Worm (Caenorhabditis elegans) whole organism, L1 larva: ENCODE measurements around the gene srw-62.

Experiments
- C16A3.4 ChIP-seq: fragments of 150-350 bp; optimal IDR thresholded peaks from 2 replicates; lab custom pipeline; 2014; ENCODE audit warnings: missing biosample characterization, missing genetic modification characterization
- F16B12.6 ChIP-seq: fragments of 150-350 bp; optimal IDR thresholded peaks from 2 replicates; lab custom pipeline; 2014; ENCODE audit warnings: missing biosample characterization, missing genetic modification characterization
- Y116A8C.19 ChIP-seq: sonication (generic microtip); optimal IDR thresholded peaks from 2 replicates; lab custom pipeline; 2016; ENCODE audit warnings: missing compliant biosample characterization, missing genetic modification characterization, borderline replicate concordance
- alr-1 ChIP-seq: fragments of 200-800 bp; sonication (Bioruptor generic); optimal IDR thresholded peaks from 2 replicates; lab custom pipeline; 2018; ENCODE audit warnings: borderline replicate concordance, mild to moderate bottlenecking, missing genetic modification characterization, missing compliant biosample characterization
- aly-2 ChIP-seq: fragments of 150-350 bp; optimal IDR thresholded peaks from 2 replicates; lab custom pipeline; 2014; ENCODE audit warnings: missing biosample characterization, missing genetic modification characterization
- ama-1 ChIP-seq: fragments of 150-350 bp; optimal IDR thresholded peaks from 2 replicates; lab custom pipeline; 2014
- blmp-1 ChIP-seq: fragments of 150-350 bp; optimal IDR thresholded peaks from 2 replicates; lab custom pipeline; 2014; ENCODE audit warnings: missing biosample characterization, missing genetic modification characterization
- ces-1 ChIP-seq: fragments of 150-350 bp; optimal IDR thresholded peaks from 2 replicates; lab custom pipeline; 2014; ENCODE audit warnings: missing biosample characterization, missing genetic modification reagents, missing genetic modification characterization
- dpl-1 ChIP-seq, 3 experiments: fragments of 150-350 bp in 2 of 3; sonication (generic microtip) in 1 of 3; optimal IDR thresholded peaks; 2 replicates each; lab custom pipeline; 2014 to 2017; ENCODE audit warnings: missing biosample characterization in 3 of 3, missing genetic modification characterization in 3 of 3, missing genetic modification reagents in 3 of 3
- efl-1 ChIP-seq, 4 experiments: fragments of 150-350 bp; optimal IDR thresholded peaks in 3 of 4; peaks in 1 of 4; 1 replicate in 1 of 4; 2 replicates in 3 of 4; lab custom pipeline; 2014; ENCODE audit warnings: missing biosample characterization in 2 of 4, missing genetic modification characterization in 2 of 4, missing genetic modification reagents in 2 of 4
- efl-3 ChIP-seq: fragments of 200-800 bp; sonication (Bioruptor generic); optimal IDR thresholded peaks from 2 replicates; lab custom pipeline; 2018; ENCODE audit warnings: mild to moderate bottlenecking, missing genetic modification characterization, missing compliant biosample characterization
- egl-13 ChIP-seq: sonication (generic microtip); optimal IDR thresholded peaks from 2 replicates; lab custom pipeline; 2016; ENCODE audit warnings: missing genotype, missing genetic modification reagents, missing genetic modification characterization, missing compliant biosample characterization
- egl-27 ChIP-seq, 2 experiments: fragments of 150-350 bp in 1 of 2; sonication (generic microtip); optimal IDR thresholded peaks; 3 replicates each; lab custom pipeline; 2017 to 2018; ENCODE audit warnings: missing biosample characterization in 2 of 2, missing genetic modification characterization in 2 of 2, missing genetic modification reagents in 2 of 2
- elt-2 ChIP-seq: sonication (generic microtip); optimal IDR thresholded peaks from 2 replicates; lab custom pipeline; 2016; ENCODE audit warnings: missing genetic modification characterization, mild to moderate bottlenecking, inconsistent platforms, missing compliant biosample characterization, missing genetic modification reagents
- elt-3 ChIP-seq, 6 experiments: fragments of 150-350 bp in 1 of 6; sonication (generic microtip); optimal IDR thresholded peaks; 2 replicates each; lab custom pipeline; 2017 to 2018; ENCODE audit warnings: missing biosample characterization in 6 of 6, missing genetic modification characterization in 6 of 6, inconsistent platforms in 1 of 6
- ets-5 ChIP-seq: fragments of 200-800 bp; sonication (Bioruptor generic); IDR thresholded peaks from 2 replicates; pipeline ENCODE4 v1.3.6; 2022; ENCODE audit warnings: missing genetic modification characterization, missing compliant biosample characterization
- fkh-10 ChIP-seq: sonication (generic microtip); optimal IDR thresholded peaks from 2 replicates; lab custom pipeline; 2017; ENCODE audit warnings: missing biosample characterization, missing genetic modification reagents, missing genetic modification characterization
- fkh-4 ChIP-seq: sonication (generic microtip); optimal IDR thresholded peaks from 2 replicates; lab custom pipeline; 2016; ENCODE audit warnings: missing compliant biosample characterization, missing genetic modification characterization, borderline replicate concordance
- fkh-8 ChIP-seq: sonication (generic microtip); optimal IDR thresholded peaks from 2 replicates; lab custom pipeline; 2016; ENCODE audit warnings: mild to moderate bottlenecking, missing genetic modification characterization, missing compliant biosample characterization
- fos-1 ChIP-seq: fragments of 150-350 bp; optimal IDR thresholded peaks from 2 replicates; lab custom pipeline; 2014; ENCODE audit warnings: missing biosample characterization, missing genetic modification characterization
- grh-1 ChIP-seq: fragments of 200-800 bp; sonication (Bioruptor generic); IDR thresholded peaks from 2 replicates; pipeline ENCODE4 v1.3.6; 2022; ENCODE audit warnings: missing genetic modification reagents, missing genetic modification characterization, missing compliant biosample characterization
- hlh-17 ChIP-seq: fragments of 200-800 bp; sonication (Bioruptor generic); optimal IDR thresholded peaks from 2 replicates; lab custom pipeline; 2018; ENCODE audit warnings: missing genetic modification characterization, mild to moderate bottlenecking, missing compliant biosample characterization, moderate library complexity, borderline replicate concordance
- hlh-4 ChIP-seq: sonication (generic microtip); optimal IDR thresholded peaks from 2 replicates; lab custom pipeline; 2016; ENCODE audit warnings: mild to moderate bottlenecking, missing genetic modification characterization, missing compliant biosample characterization
- isw-1 ChIP-seq: fragments of 200-800 bp; sonication (Bioruptor generic); IDR thresholded peaks from 2 replicates; pipeline ENCODE4 v1.3.6; 2022; ENCODE audit warnings: missing genetic modification characterization, missing compliant biosample characterization
- lin-13 ChIP-seq: fragments of 150-350 bp; optimal IDR thresholded peaks from 2 replicates; lab custom pipeline; 2014; ENCODE audit warnings: missing biosample characterization, missing genetic modification reagents, missing genetic modification characterization
- lin-14 ChIP-seq: fragments of 200-800 bp; sonication (Bioruptor generic); optimal IDR thresholded peaks from 2 replicates; lab custom pipeline; 2018; ENCODE audit warnings: mild to moderate bottlenecking, missing genetic modification characterization, moderate library complexity, missing compliant biosample characterization
- lin-15B ChIP-seq: fragments of 150-350 bp; sonication (generic microtip); optimal IDR thresholded peaks from 3 replicates; lab custom pipeline; 2014; ENCODE audit warnings: missing biosample characterization, missing genetic modification characterization
- mab-9 ChIP-seq: fragments of 200-800 bp; sonication (Bioruptor generic); IDR thresholded peaks from 2 replicates; pipeline ENCODE4 v1.3.6; 2022; ENCODE audit warnings: missing genetic modification reagents, missing genetic modification characterization, missing compliant biosample characterization
- mdl-1 ChIP-seq, 2 experiments: fragments of 150-350 bp; optimal IDR thresholded peaks; 2 replicates each; lab custom pipeline; 2014 to 2017; ENCODE audit warnings: missing biosample characterization in 2 of 2, missing genetic modification characterization in 2 of 2, inconsistent platforms in 1 of 2
- mef-2 ChIP-seq: fragments of 150-350 bp; optimal IDR thresholded peaks from 2 replicates; lab custom pipeline; 2014; ENCODE audit warnings: missing biosample characterization, missing genetic modification characterization
- mep-1 ChIP-seq: fragments of 150-350 bp; optimal IDR thresholded peaks from 2 replicates; lab custom pipeline; 2014; ENCODE audit warnings: missing biosample characterization, missing genetic modification characterization
- nhr-11 ChIP-seq: fragments of 150-350 bp; optimal IDR thresholded peaks from 2 replicates; lab custom pipeline; 2014; ENCODE audit warnings: missing biosample characterization, missing genetic modification characterization
- nhr-237 ChIP-seq: fragments of 150-350 bp; optimal IDR thresholded peaks from 2 replicates; lab custom pipeline; 2014; ENCODE audit warnings: missing biosample characterization, missing genetic modification characterization
- nhr-47 ChIP-seq: sonication (generic microtip); optimal IDR thresholded peaks from 2 replicates; lab custom pipeline; 2016; ENCODE audit warnings: mild to moderate bottlenecking, missing genetic modification characterization, moderate library complexity, missing compliant biosample characterization
- pax-3 ChIP-seq: fragments of 200-800 bp; sonication (Bioruptor generic); optimal IDR thresholded peaks from 2 replicates; lab custom pipeline; 2018; ENCODE audit warnings: mild to moderate bottlenecking, missing genetic modification characterization, moderate library complexity, missing compliant biosample characterization
- pqm-1 ChIP-seq: sonication (generic microtip); optimal IDR thresholded peaks from 3 replicates; lab custom pipeline; 2017; ENCODE audit warnings: missing biosample characterization, missing genetic modification characterization
- skn-1 ChIP-seq: fragments of 150-350 bp; optimal IDR thresholded peaks from 2 replicates; lab custom pipeline; 2014; ENCODE audit warnings: missing biosample characterization, missing genetic modification characterization
- snpc-4 ChIP-seq: fragments of 150-350 bp; optimal IDR thresholded peaks from 2 replicates; lab custom pipeline; 2014; ENCODE audit warnings: missing biosample characterization, missing genetic modification characterization
- sptf-1 ChIP-seq: fragments of 150-350 bp; optimal IDR thresholded peaks from 2 replicates; lab custom pipeline; 2014; ENCODE audit warnings: missing biosample characterization, missing genetic modification characterization
- sup-37 ChIP-seq: fragments of 200-800 bp; sonication (Bioruptor generic); optimal IDR thresholded peaks from 2 replicates; lab custom pipeline; 2018; ENCODE audit warnings: mild to moderate bottlenecking, missing genetic modification characterization, missing compliant biosample characterization
- swsn-7 ChIP-seq: sonication (generic microtip); optimal IDR thresholded peaks from 2 replicates; lab custom pipeline; 2016; ENCODE audit warnings: missing genetic modification characterization, missing compliant biosample characterization
- tlp-1 ChIP-seq: fragments of 150-350 bp; optimal IDR thresholded peaks from 2 replicates; lab custom pipeline; 2014; ENCODE audit warnings: missing biosample characterization, missing genetic modification characterization
- unc-130 ChIP-seq: fragments of 150-350 bp; optimal IDR thresholded peaks from 2 replicates; lab custom pipeline; 2017; ENCODE audit warnings: missing biosample characterization, missing genetic modification characterization, inconsistent platforms
- unc-30 ChIP-seq: sonication (generic microtip); optimal IDR thresholded peaks from 2 replicates; lab custom pipeline; 2017; ENCODE audit warnings: missing biosample characterization, missing genetic modification characterization
- unc-62 ChIP-seq: fragments of 150-350 bp; optimal IDR thresholded peaks from 2 replicates; lab custom pipeline; 2014; ENCODE audit warnings: missing biosample characterization, missing genetic modification reagents, missing genetic modification characterization
- unc-86 ChIP-seq: sonication (generic microtip); optimal IDR thresholded peaks from 2 replicates; lab custom pipeline; 2016; ENCODE audit warnings: missing genetic modification characterization, missing compliant biosample characterization
- unc-98 ChIP-seq: fragments of 200-800 bp; sonication (Bioruptor generic); IDR thresholded peaks from 2 replicates; pipeline ENCODE4 v1.3.6; 2022; ENCODE audit warnings: missing genetic modification characterization, missing compliant biosample characterization
- vab-15 ChIP-seq: sonication (generic microtip); optimal IDR thresholded peaks from 2 replicates; lab custom pipeline; 2017; ENCODE audit warnings: missing genotype, mild to moderate bottlenecking, missing genetic modification characterization, missing compliant biosample characterization
- ztf-11 ChIP-seq, 2 experiments: sonication (generic microtip); optimal IDR thresholded peaks; 2 replicates each; lab custom pipeline; 2016 to 2017; ENCODE audit warnings: missing genetic modification characterization in 2 of 2, missing biosample characterization in 1 of 2, missing compliant biosample characterization in 1 of 2
- ztf-4 ChIP-seq: fragments of 150-350 bp; optimal IDR thresholded peaks from 2 replicates; lab custom pipeline; 2014; ENCODE audit warnings: missing biosample characterization, missing genetic modification characterization

Gene srw-62

DNA sequence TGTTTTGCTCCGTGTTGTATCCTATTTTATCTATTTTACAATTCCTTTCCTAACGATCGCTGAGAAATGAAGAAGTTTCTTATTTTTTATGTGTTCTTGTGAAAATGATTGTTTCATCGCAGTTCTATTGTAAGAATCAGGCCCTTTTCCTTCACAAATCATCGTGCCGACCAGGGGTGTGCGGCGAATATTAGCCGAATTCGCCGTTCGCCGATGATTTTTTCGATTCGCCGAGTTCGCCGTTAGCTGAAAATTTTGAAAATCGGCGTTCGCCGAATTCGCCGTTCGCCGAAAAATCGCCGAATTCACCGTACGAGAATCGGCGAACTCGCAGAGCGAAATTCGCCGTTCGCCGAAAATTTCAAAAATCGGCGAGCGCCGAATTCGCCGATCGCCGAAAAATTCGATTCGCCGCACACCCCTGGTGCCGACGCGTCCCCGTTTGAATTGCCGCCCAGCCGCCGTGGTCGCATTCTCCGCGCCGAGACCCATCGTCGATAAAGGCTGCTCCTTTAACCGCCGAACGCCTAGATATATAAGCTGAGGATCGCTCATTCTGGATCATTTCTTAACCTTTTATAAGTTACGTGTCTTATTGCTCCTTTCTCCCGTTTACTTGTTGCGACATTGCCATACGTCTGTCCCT, 38.4 kb downstream of the srw-62 start:
- peak; percentile 19 for TF ChIP-seq lin-15B (tag; lab: Kevin White, UChicago)
- TF ChIP-seq efl-1 (optimal IDR thresholded peaks at IDR 0.05; lab: Kevin White, UChicago) = peak in 1 of 2 experiments; percentile 23
- peak; percentile 54 to 89 for TF ChIP-seq efl-1 (GFP tag; optimal IDR thresholded peaks at IDR 0.05 in 1 of 2; lab: Kevin White, UChicago)
- TF ChIP-seq efl-3 = no peak
- TF ChIP-seq, all 84 proteins: peak for 2

DNA sequence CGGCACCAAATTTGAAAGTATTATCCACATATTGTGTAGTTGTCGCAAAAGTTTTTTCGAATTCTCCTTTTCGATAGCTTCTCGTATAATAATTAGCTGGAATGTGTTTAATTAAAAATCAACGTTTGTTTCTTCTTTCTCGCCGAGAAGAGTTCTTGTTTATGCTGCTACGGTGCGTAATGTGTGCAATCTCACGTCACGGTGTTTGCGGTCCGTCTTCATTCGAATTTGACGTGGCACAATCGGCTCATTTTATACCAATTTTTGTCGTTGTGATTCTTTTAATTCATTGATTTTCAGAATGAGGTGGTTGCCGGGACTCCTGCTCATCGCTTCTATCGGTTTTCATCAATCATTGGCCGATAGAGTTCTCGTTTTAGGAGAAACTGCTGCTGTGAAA, 39.0 kb downstream of the srw-62 start, which contains the start of gene ostb-1:
Gene ostb-1, plus strand, starts transcription at position 301 of the 400 bp plus-strand sequence.
- no peak for TF ChIP-seq sptf-1 (tag; lab: Kevin White, UChicago)
- TF ChIP-seq ztf-4 = no peak
- no peak for TF ChIP-seq fkh-10 (GFP tag; lab: Kevin White, UChicago)
- TF ChIP-seq blmp-1 (tag; lab: Kevin White, UChicago) = peak; percentile 27
- TF ChIP-seq lin-14 (GFP tag; lab: Kevin White, UChicago) = no peak
- TF ChIP-seq egl-27 (tag; optimal IDR thresholded peaks at IDR 0.05; lab: Kevin White, UChicago) = no peak
- TF ChIP-seq swsn-7 (tag; lab: Kevin White, UChicago) = peak; percentile 2
- peak; percentile 9 for TF ChIP-seq unc-130 (tag; lab: Kevin White, UChicago)
- no peak for TF ChIP-seq pax-3 (tag; lab: Kevin White, UChicago)
- no peak for TF ChIP-seq mdl-1 (tag; optimal IDR thresholded peaks at IDR 0.05; lab: Kevin White, UChicago)
- no peak for TF ChIP-seq snpc-4 (tag; lab: Kevin White, UChicago)
- TF ChIP-seq sup-37 = no peak
- no peak for TF ChIP-seq nhr-47
- no peak for TF ChIP-seq unc-86 (tag; lab: Kevin White, UChicago)
- TF ChIP-seq dpl-1 (GFP tag; optimal IDR thresholded peaks at IDR 0.05; lab: Kevin White, UChicago) = peak; percentile 32 to 55 (median 55)
- no peak for TF ChIP-seq unc-30 (tag; lab: Kevin White, UChicago)
- peak; percentile 4 for TF ChIP-seq vab-15 (tag; lab: Kevin White, UChicago)
- TF ChIP-seq fkh-8 (tag; lab: Kevin White, UChicago) = no peak
- peak; percentile 85 for TF ChIP-seq F16B12.6 (tag; lab: Kevin White, UChicago)
- TF ChIP-seq nhr-11 (tag; lab: Kevin White, UChicago) = no peak
- no peak for TF ChIP-seq lin-13 (GFP tag; lab: Kevin White, UChicago)
- TF ChIP-seq isw-1 = no peak
- no peak for TF ChIP-seq ztf-11 (tag; optimal IDR thresholded peaks at IDR 0.05; lab: Kevin White, UChicago)
- TF ChIP-seq mep-1 = peak; percentile 58
- TF ChIP-seq ets-5 (GFP tag; lab: Robert Waterston, UW) = no peak
- TF ChIP-seq pqm-1 (tag; lab: Kevin White, UChicago) = no peak
- no peak for TF ChIP-seq fkh-4 (tag; lab: Kevin White, UChicago)
- no peak for TF ChIP-seq Y116A8C.19
- no peak for TF ChIP-seq fos-1 (tag; lab: Kevin White, UChicago)
- no peak for TF ChIP-seq ama-1
- no peak for TF ChIP-seq unc-98 (GFP tag; lab: Robert Waterston, UW)
- no peak for TF ChIP-seq hlh-17 (GFP tag; lab: Kevin White, UChicago)
- TF ChIP-seq ces-1 (GFP tag; lab: Kevin White, UChicago) = no peak
- TF ChIP-seq nhr-237 (tag; lab: Kevin White, UChicago) = no peak
- no peak for TF ChIP-seq unc-62 (GFP tag; lab: Kevin White, UChicago)
- TF ChIP-seq aly-2 (tag; lab: Kevin White, UChicago) = no peak
- TF ChIP-seq egl-13 (tag; lab: Kevin White, UChicago) = no peak
- no peak for TF ChIP-seq tlp-1
- no peak for TF ChIP-seq hlh-4
- TF ChIP-seq C16A3.4 (tag; lab: Kevin White, UChicago) = no peak
- no peak for TF ChIP-seq alr-1 (tag; lab: Kevin White, UChicago)
- TF ChIP-seq mab-9 = no peak
- no peak for TF ChIP-seq skn-1 (tag; lab: Kevin White, UChicago)
- peak; percentile 4 for TF ChIP-seq elt-2 (tag; lab: Kevin White, UChicago)
- no peak for TF ChIP-seq grh-1 (GFP tag; lab: Robert Waterston, UW)
- no peak for TF ChIP-seq elt-3 (tag; optimal IDR thresholded peaks at IDR 0.05; lab: Kevin White, UChicago)
- no peak for TF ChIP-seq mef-2 (tag; lab: Kevin White, UChicago)
